Fruit fly (Drosophila melanogaster) S2 (cell line): ENCODE data around the gene CG34176.

Source experiments
- CG8478 ChIP-seq: fragments of >200 bp; optimal IDR thresholded peaks from 2 replicates; lab custom pipeline; 2018
- CTCF ChIP-seq, 2 experiments: fragments of >200 bp; optimal IDR thresholded peaks; 2 replicates each; lab custom pipeline; 2018

DNA sequence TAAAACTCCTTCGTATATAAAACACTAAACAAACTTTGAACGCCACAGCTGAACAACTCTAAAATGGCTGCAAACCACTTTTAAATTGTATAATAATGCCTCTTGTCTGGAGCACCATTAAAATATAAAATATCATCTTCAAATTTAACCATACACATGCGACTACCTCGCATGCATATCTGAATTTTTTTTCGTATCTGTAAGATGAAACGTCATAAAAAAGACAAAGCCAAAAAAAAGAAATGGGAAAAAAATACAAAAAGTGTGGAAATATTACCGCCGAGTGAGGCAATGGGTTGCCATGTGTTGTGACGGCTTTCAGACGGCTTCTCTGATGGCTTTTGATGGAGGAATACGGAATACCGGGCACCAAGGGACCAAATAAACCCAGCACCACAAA lies 48.5 kb downstream of the CG34176 start:
- no peak for TF ChIP-seq CG8478 (lab: Kevin White, UChicago)
- no peak for TF ChIP-seq CTCF (optimal IDR thresholded peaks at IDR 0.05; lab: Kevin White, UChicago)
